Worm (Caenorhabditis elegans) whole organism, young adult: Measurements from ENCODE around the gene C34F6.9.

Experiments
- F22D6.2 ChIP-seq: sonication (generic microtip); optimal IDR thresholded peaks from 2 replicates; lab custom pipeline; 2016; ENCODE audit warnings: mild to moderate bottlenecking, missing genetic modification characterization, missing compliant biosample characterization
- F23B12.7 ChIP-seq: sonication (generic microtip); optimal IDR thresholded peaks from 2 replicates; lab custom pipeline; 2017; ENCODE audit warnings: missing genetic modification characterization, mild to moderate bottlenecking, missing compliant biosample characterization, antibody characterized with exemption, moderate library complexity; ENCODE audit not compliant: insufficient read depth
- Y53G8AR.9 ChIP-seq: fragments of 200-800 bp; sonication (Bioruptor generic); conservative IDR thresholded peaks from 2 replicates; pipeline ENCODE4 v1.3.6; 2022; ENCODE audit warnings: missing genetic modification reagents, missing genetic modification characterization, missing compliant biosample characterization
- Y67H2A.10 ChIP-seq: fragments of 200-800 bp; sonication (Bioruptor generic); conservative IDR thresholded peaks from 2 replicates; pipeline ENCODE4 v1.3.6; 2022; ENCODE audit warnings: missing genetic modification reagents, missing genetic modification characterization, missing compliant biosample characterization
- aptf-3 ChIP-seq: fragments of 200-800 bp; sonication (Bioruptor generic); IDR thresholded peaks from 2 replicates; pipeline ENCODE4 v1.3.6; 2022; ENCODE audit warnings: missing genetic modification characterization, missing compliant biosample characterization
- attf-5 ChIP-seq: fragments of 200-800 bp; sonication (Bioruptor generic); optimal IDR thresholded peaks from 2 replicates; lab custom pipeline; 2018; ENCODE audit warnings: mild to moderate bottlenecking, missing genetic modification characterization, missing compliant biosample characterization
- ceh-79 ChIP-seq: sonication (generic microtip); optimal IDR thresholded peaks from 2 replicates; lab custom pipeline; 2017; ENCODE audit warnings: mild to moderate bottlenecking, missing genetic modification characterization, missing compliant biosample characterization
- dpff-1 ChIP-seq: sonication (generic microtip); optimal IDR thresholded peaks from 2 replicates; lab custom pipeline; 2017; ENCODE audit warnings: mild to moderate bottlenecking, missing genetic modification characterization, missing compliant biosample characterization
- dpl-1 ChIP-seq: fragments of 150-350 bp; optimal IDR thresholded peaks from 2 replicates; lab custom pipeline; 2014; ENCODE audit warnings: missing biosample characterization, missing genetic modification reagents, missing genetic modification characterization
- egl-44 ChIP-seq: fragments of 200-800 bp; sonication (Bioruptor generic); IDR thresholded peaks from 2 replicates; pipeline ENCODE4 v1.3.6; 2022; ENCODE audit warnings: missing genetic modification reagents, missing genetic modification characterization, missing compliant biosample characterization
- egrh-3 ChIP-seq: fragments of 200-800 bp; sonication (Bioruptor generic); IDR thresholded peaks from 2 replicates; pipeline ENCODE4 v1.3.6; 2022; ENCODE audit warnings: missing genetic modification reagents, missing genetic modification characterization, missing compliant biosample characterization
- him-1 ChIP-seq: sonication (generic microtip); optimal IDR thresholded peaks from 2 replicates; lab custom pipeline; 2016; ENCODE audit warnings: missing genotype, missing genetic modification reagents, missing genetic modification characterization, missing compliant biosample characterization
- hmg-1.2 ChIP-seq: fragments of 200-800 bp; sonication (Bioruptor generic); IDR thresholded peaks from 2 replicates; pipeline ENCODE4 v1.3.6; 2022; ENCODE audit warnings: missing genetic modification reagents, missing genetic modification characterization, missing compliant biosample characterization
- hmg-20 ChIP-seq: fragments of 200-800 bp; sonication (Bioruptor generic); IDR thresholded peaks from 2 replicates; pipeline ENCODE4 v1.3.6; 2022; ENCODE audit warnings: missing genetic modification reagents, missing genetic modification characterization, missing compliant biosample characterization
- hsf-1 ChIP-seq: fragments of 200-800 bp; sonication (Bioruptor generic); IDR thresholded peaks from 2 replicates; pipeline ENCODE4 v1.3.6; 2022; ENCODE audit warnings: missing genetic modification reagents, missing genetic modification characterization, missing compliant biosample characterization
- let-607 ChIP-seq, 2 experiments: fragments of 200-800 bp in 1 of 2; sonication (Bioruptor generic) in 1 of 2; sonication (generic microtip) in 1 of 2; optimal IDR thresholded peaks; 2 replicates each; lab custom pipeline; 2016 to 2018; ENCODE audit warnings: mild to moderate bottlenecking in 2 of 2, missing compliant biosample characterization in 2 of 2, missing genetic modification characterization in 2 of 2, moderate library complexity in 2 of 2, missing genotype in 1 of 2
- lin-26 ChIP-seq: fragments of 200-800 bp; sonication (Bioruptor generic); IDR thresholded peaks from 2 replicates; pipeline ENCODE4 v1.3.6; 2022; ENCODE audit warnings: missing genetic modification reagents, missing genetic modification characterization, missing compliant biosample characterization
- lin-54 ChIP-seq: fragments of 200-800 bp; sonication (Bioruptor generic); optimal IDR thresholded peaks from 2 replicates; lab custom pipeline; 2018; ENCODE audit warnings: mild to moderate bottlenecking, missing genetic modification characterization, missing compliant biosample characterization
- madf-8 ChIP-seq: fragments of 200-800 bp; sonication (Bioruptor generic); conservative IDR thresholded peaks from 2 replicates; pipeline ENCODE4 v1.3.6; 2022; ENCODE audit warnings: missing genetic modification reagents, missing genetic modification characterization, missing compliant biosample characterization
- mes-4 ChIP-seq: sonication (generic microtip); optimal IDR thresholded peaks from 2 replicates; lab custom pipeline; 2016; ENCODE audit warnings: missing genotype, missing genetic modification characterization, missing compliant biosample characterization
- nfya-2 ChIP-seq: fragments of 200-800 bp; sonication (Bioruptor generic); IDR thresholded peaks from 2 replicates; pipeline ENCODE4 v1.3.6; 2022; ENCODE audit warnings: missing genetic modification reagents, missing genetic modification characterization, missing compliant biosample characterization
- nhr-90 ChIP-seq: sonication (generic microtip); optimal IDR thresholded peaks from 2 replicates; lab custom pipeline; 2016; ENCODE audit warnings: missing genotype, mild to moderate bottlenecking, missing genetic modification characterization, missing compliant biosample characterization
- pbrm-1 ChIP-seq: fragments of 200-800 bp; sonication (Bioruptor generic); IDR thresholded peaks from 2 replicates; pipeline ENCODE4 v1.3.6; 2022; ENCODE audit warnings: missing genetic modification reagents, missing genetic modification characterization, missing compliant biosample characterization
- rcor-1 ChIP-seq: fragments of 200-800 bp; sonication (Bioruptor generic); IDR thresholded peaks from 2 replicates; pipeline ENCODE4 v1.3.6; 2022; ENCODE audit warnings: missing genetic modification reagents, missing genetic modification characterization, missing compliant biosample characterization
- snpc-1.3 ChIP-seq: sonication (generic microtip); optimal IDR thresholded peaks from 2 replicates; lab custom pipeline; 2017; ENCODE audit warnings: missing genetic modification characterization, mild to moderate bottlenecking, missing compliant biosample characterization, antibody characterized with exemption, moderate library complexity, missing genotype, missing genetic modification reagents; ENCODE audit not compliant: insufficient read depth
- somi-1 ChIP-seq: fragments of 200-800 bp; sonication (Bioruptor generic); optimal IDR thresholded peaks from 2 replicates; lab custom pipeline; 2018; ENCODE audit warnings: mild to moderate bottlenecking, missing genetic modification characterization, missing compliant biosample characterization
- tbx-9 ChIP-seq: sonication (generic microtip); optimal IDR thresholded peaks from 2 replicates; lab custom pipeline; 2016; ENCODE audit warnings: borderline replicate concordance, missing genetic modification characterization, inconsistent platforms, missing compliant biosample characterization
- tlf-1 ChIP-seq: fragments of 200-800 bp; sonication (Bioruptor generic); optimal IDR thresholded peaks from 2 replicates; lab custom pipeline; 2018; ENCODE audit warnings: mild to moderate bottlenecking, missing genetic modification characterization, missing compliant biosample characterization
- zfh-2 ChIP-seq: fragments of 200-800 bp; sonication (Bioruptor generic); conservative IDR thresholded peaks from 2 replicates; pipeline ENCODE4 v1.3.6; 2022; ENCODE audit warnings: missing genetic modification reagents, missing genetic modification characterization, missing compliant biosample characterization
- ztf-22 ChIP-seq: fragments of 200-800 bp; sonication (Bioruptor generic); optimal IDR thresholded peaks from 2 replicates; lab custom pipeline; 2018; ENCODE audit warnings: mild to moderate bottlenecking, missing genetic modification characterization, moderate library complexity, missing compliant biosample characterization
- ztf-26 ChIP-seq: sonication (generic microtip); optimal IDR thresholded peaks from 2 replicates; lab custom pipeline; 2017; ENCODE audit warnings: missing genetic modification characterization, missing compliant biosample characterization
- ztf-28 ChIP-seq: fragments of 200-800 bp; sonication (Bioruptor generic); IDR thresholded peaks from 2 replicates; pipeline ENCODE4 v1.3.6; 2022; ENCODE audit warnings: missing genetic modification reagents, missing genetic modification characterization, missing compliant biosample characterization
- ztf-3 ChIP-seq: fragments of 200-800 bp; sonication (Bioruptor generic); optimal IDR thresholded peaks from 2 replicates; lab custom pipeline; 2018; ENCODE audit warnings: mild to moderate bottlenecking, missing genetic modification characterization, missing compliant biosample characterization

Gene C34F6.9

DNA sequence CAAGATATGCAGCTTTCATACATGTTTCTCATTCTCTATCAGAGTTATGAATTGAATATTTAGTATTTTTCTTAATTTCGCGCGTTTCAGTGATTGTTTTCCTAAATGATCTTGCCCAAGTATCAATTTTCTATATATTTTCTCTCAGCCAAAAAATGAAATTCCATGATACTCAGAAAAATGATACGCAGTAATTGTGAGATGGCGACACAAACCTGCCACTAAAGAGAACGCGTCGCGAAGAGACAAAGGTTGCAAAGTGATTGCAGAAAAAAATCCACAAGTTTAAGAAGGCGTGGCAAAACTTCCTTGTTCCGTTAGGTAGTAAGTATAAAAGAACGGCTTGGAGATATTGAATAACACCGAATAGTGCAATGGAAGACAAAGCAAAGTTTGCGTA, 21.3 kb downstream of the C34F6.9 start, which contains the start of gene col-179:
Gene col-179, plus strand, starts transcription at position 301 of the 400 bp plus-strand sequence.
- TF ChIP-seq let-607 (tag; optimal IDR thresholded peaks at IDR 0.05; lab: Kevin White, UChicago) = no peak
- TF ChIP-seq pbrm-1 (GFP tag; lab: Robert Waterston, UW) = no peak

ce11 chrX:11199833-11200232, 22.6 kb downstream of the C34F6.9 start:
- peak; percentile 85; the same call in 1 of the 2 replicates for TF ChIP-seq egrh-3 (GFP tag; lab: Robert Waterston, UW)
- TF ChIP-seq ztf-28 (GFP tag; lab: Robert Waterston, UW) = 0 out of 2 replicates have a peak, but pooled peaks have one; percentile 51
- peak; percentile 68; the same call in 1 of the 2 replicates for TF ChIP-seq zfh-2 (GFP tag; lab: Robert Waterston, UW)
- TF ChIP-seq, all 124 proteins: peak for 3; not testable (repeated sequence) for 121

ce11 chrX:11199155-11199554, 23.3 kb downstream of the C34F6.9 start, which contains the start of gene col-178:
col-178 (plus strand) TSS chrX:11199455.
- TF ChIP-seq ceh-79 = no peak
- no peak for TF ChIP-seq ztf-3 (GFP tag; lab: Kevin White, UChicago)

ce11 chrX:11196741-11197140, 25.7 kb downstream of the C34F6.9 start, which contains the start of gene C34F6.1:
C34F6.1 (minus strand) TSS chrX:11196841.
- TF ChIP-seq snpc-1.3 (tag; lab: Kevin White, UChicago) (no peak), ztf-22 (GFP tag; lab: Kevin White, UChicago) (no peak), somi-1 (GFP tag; lab: Kevin White, UChicago) (no peak), egl-44 (GFP tag; lab: Robert Waterston, UW) (no peak), aptf-3 (no peak), Y67H2A.10 (no peak), tlf-1 (GFP tag; lab: Kevin White, UChicago) (no peak), mes-4 (tag; lab: Kevin White, UChicago) (no peak), dpff-1 (no peak), madf-8 (GFP tag; lab: Robert Waterston, UW) (no peak), nfya-2 (GFP tag; lab: Robert Waterston, UW) (no peak), him-1 (tag; lab: Kevin White, UChicago) (no peak), dpl-1 (GFP tag; lab: Kevin White, UChicago) (no peak), tbx-9 (tag; lab: Kevin White, UChicago) (no peak), hmg-20 (GFP tag; lab: Robert Waterston, UW) (no peak), lin-26 (GFP tag; lab: Robert Waterston, UW) (no peak), F22D6.2 (no peak), hmg-1.2 (GFP tag; lab: Robert Waterston, UW) (no peak), attf-5 (GFP tag; lab: Kevin White, UChicago) (no peak), Y53G8AR.9 (GFP tag; lab: Robert Waterston, UW) (no peak)

- TF ChIP-seq lin-54 (GFP tag; lab: Kevin White, UChicago) = no peak
- TF ChIP-seq F23B12.7 (tag; lab: Kevin White, UChicago) = no peak
Measured at ce11 chrX:11193670-11194069, 28.8 kb downstream of the C34F6.9 start.

DNA sequence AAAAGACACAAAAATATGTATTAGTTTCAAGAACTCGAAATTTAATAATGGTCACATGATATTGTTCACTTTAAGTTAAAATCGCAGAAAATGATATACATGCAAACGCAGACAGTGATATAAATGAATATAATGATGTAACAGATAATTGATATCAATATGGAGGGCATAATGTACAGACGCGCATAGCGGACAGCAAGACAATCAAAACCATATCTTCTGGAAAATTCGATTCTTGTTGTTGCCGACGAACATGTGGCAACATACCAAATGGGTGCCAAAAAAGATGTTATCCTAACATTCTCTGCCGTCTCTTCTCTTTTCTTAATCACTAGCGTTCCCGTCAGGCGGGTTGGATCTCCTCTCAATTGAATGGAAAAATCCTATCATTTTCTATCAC, 32.0 kb downstream of the C34F6.9 start:
- TF ChIP-seq nhr-90 (no peak), ztf-26 (peak; percentile 42), rcor-1 (GFP tag; lab: Robert Waterston, UW) (no peak), hsf-1 (GFP tag; lab: Robert Waterston, UW) (peak; percentile 54; the same call in 1 of the 2 replicates), somi-1 (GFP tag; lab: Kevin White, UChicago) (peak; percentile 1)
- TF ChIP-seq, all 124 proteins: peak for 3
